Fruit fly (Drosophila melanogaster) whole organism, embryonic: Measurements from ENCODE around the gene BomT3.

Source experiments
- Bgb ChIP-seq: fragments of 200-800 bp; sonication (Bioruptor generic); IDR thresholded peaks from 2 replicates; pipeline ENCODE4 v1.3.6; 2022; ENCODE audit warnings: missing biosample characterization, missing genetic modification characterization; ENCODE audit not compliant: partially characterized antibody
- CG10431 ChIP-seq: fragments of 200-800 bp; sonication (Bioruptor generic); optimal IDR thresholded peaks from 3 replicates; lab custom pipeline; 2018; ENCODE audit warnings: missing biosample characterization, mild to moderate bottlenecking, missing genetic modification characterization
- CG13287 ChIP-seq: fragments of 200-800 bp; sonication (Bioruptor generic); IDR thresholded peaks from 2 replicates; pipeline ENCODE4 v1.3.6; 2022; ENCODE audit warnings: missing biosample characterization, missing genetic modification characterization; ENCODE audit not compliant: partially characterized antibody
- CG13624 ChIP-seq: fragments of 200-800 bp; sonication (Bioruptor generic); optimal IDR thresholded peaks from 2 replicates; lab custom pipeline; 2016; ENCODE audit warnings: missing biosample characterization, missing genetic modification characterization
- CG14014 ChIP-seq: fragments of 200-800 bp; sonication (Bioruptor generic); IDR thresholded peaks from 2 replicates; pipeline ENCODE4 v1.3.6; 2022; ENCODE audit warnings: missing biosample characterization, missing genetic modification characterization
- CG14860 ChIP-seq: fragments of 200-800 bp; sonication (Bioruptor generic); IDR thresholded peaks from 3 replicates; pipeline ENCODE4 v1.3.6; 2022; ENCODE audit warnings: missing biosample characterization, missing genetic modification characterization; ENCODE audit not compliant: partially characterized antibody
- CG15479 ChIP-seq: fragments of 200-800 bp; sonication (Bioruptor generic); optimal IDR thresholded peaks from 3 replicates; lab custom pipeline; 2019; ENCODE audit warnings: missing biosample characterization, mild to moderate bottlenecking, missing genetic modification characterization, moderate library complexity
- CG15601 ChIP-seq: fragments of 200-800 bp; sonication (Bioruptor generic); optimal IDR thresholded peaks from 3 replicates; lab custom pipeline; 2019; ENCODE audit warnings: missing biosample characterization, mild to moderate bottlenecking, missing genetic modification characterization, moderate library complexity
- CG15696 ChIP-seq: fragments of 200-800 bp; sonication (Bioruptor generic); optimal IDR thresholded peaks from 2 replicates; lab custom pipeline; 2019; ENCODE audit warnings: missing biosample characterization, mild to moderate bottlenecking, missing genetic modification characterization, moderate library complexity
- CG18619 ChIP-seq: fragments of 200-800 bp; sonication (Bioruptor generic); optimal IDR thresholded peaks from 3 replicates; lab custom pipeline; 2017; ENCODE audit warnings: missing biosample characterization, mild to moderate bottlenecking, missing genetic modification characterization
- CG34422 ChIP-seq: fragments of 200-800 bp; sonication (Bioruptor generic); IDR thresholded peaks from 3 replicates; pipeline ENCODE4 v1.3.6; 2022; ENCODE audit warnings: missing biosample characterization, missing genetic modification characterization
- CG6791 ChIP-seq: fragments of 200-800 bp; sonication (Bioruptor generic); IDR thresholded peaks from 3 replicates; pipeline ENCODE4 v1.3.6; 2022; ENCODE audit warnings: missing biosample characterization, missing genetic modification characterization; ENCODE audit not compliant: partially characterized antibody
- CG6854 ChIP-seq: fragments of 200-800 bp; sonication (Bioruptor generic); optimal IDR thresholded peaks from 3 replicates; lab custom pipeline; 2017; ENCODE audit warnings: missing biosample characterization, mild to moderate bottlenecking, missing genetic modification characterization
- CG8290 ChIP-seq, 3 experiments: fragments of 200-800 bp; sonication (Bioruptor generic); optimal IDR thresholded peaks; 2 replicates each; lab custom pipeline; 2016 to 2019; ENCODE audit warnings: missing biosample characterization in 3 of 3, missing genetic modification characterization in 3 of 3, mild to moderate bottlenecking in 2 of 3, moderate library complexity in 1 of 3
- CoRest ChIP-seq: fragments of 200-800 bp; sonication (Bioruptor generic); optimal IDR thresholded peaks from 3 replicates; lab custom pipeline; 2018; ENCODE audit warnings: missing biosample characterization, mild to moderate bottlenecking, missing genetic modification characterization, moderate library complexity
- GATAe ChIP-seq: fragments of 200-800 bp; sonication (Bioruptor generic); conservative IDR thresholded peaks from 2 replicates; pipeline ENCODE4 v1.3.6; 2022; ENCODE audit warnings: missing biosample characterization, missing genetic modification characterization
- HLH4C ChIP-seq: fragments of 200-800 bp; sonication (Bioruptor generic); IDR thresholded peaks from 3 replicates; pipeline ENCODE4 v1.3.6; 2022; ENCODE audit warnings: missing biosample characterization, missing genetic modification characterization; ENCODE audit not compliant: partially characterized antibody
- MTF-1 ChIP-seq: fragments of 200-800 bp; sonication (Bioruptor generic); optimal IDR thresholded peaks from 2 replicates; lab custom pipeline; 2018; ENCODE audit warnings: missing biosample characterization, mild to moderate bottlenecking, missing genetic modification characterization, borderline replicate concordance
- Med ChIP-seq: fragments of 200-800 bp; sonication (Bioruptor generic); peaks from one replicate; lab custom pipeline; 2016; ENCODE audit warnings: missing biosample characterization, missing genetic modification characterization, mild to moderate bottlenecking, inconsistent platforms, moderate library complexity
- Side ChIP-seq: fragments of 200-800 bp; sonication (Bioruptor generic); optimal IDR thresholded peaks from 2 replicates; lab custom pipeline; 2016; ENCODE audit warnings: missing biosample characterization, missing genetic modification characterization
- Ssrp ChIP-seq: fragments of 200-800 bp; sonication (Bioruptor generic); optimal IDR thresholded peaks from 2 replicates; lab custom pipeline; 2018; ENCODE audit warnings: missing biosample characterization, mild to moderate bottlenecking, missing genetic modification characterization, moderate library complexity
- bowl ChIP-seq: fragments of 200-800 bp; sonication (Bioruptor generic); IDR thresholded peaks from 2 replicates; pipeline ENCODE4 v1.3.6; 2022; ENCODE audit warnings: missing biosample characterization, missing genetic modification characterization
- cad ChIP-seq: fragments of >200 bp; optimal IDR thresholded peaks from 2 replicates; lab custom pipeline; 2017; ENCODE audit warnings: missing biosample characterization, missing genetic modification characterization
- chif ChIP-seq, 2 experiments: fragments of 200-800 bp; sonication (Bioruptor generic); optimal IDR thresholded peaks; 3 replicates each; lab custom pipeline; 2016; ENCODE audit warnings: missing biosample characterization in 2 of 2, missing genetic modification characterization in 2 of 2
- chn ChIP-seq: fragments of 200-800 bp; sonication (Bioruptor generic); optimal IDR thresholded peaks from 2 replicates; lab custom pipeline; 2016; ENCODE audit warnings: missing biosample characterization, missing genetic modification characterization
- gcm ChIP-seq: fragments of 200-800 bp; sonication (Bioruptor generic); optimal IDR thresholded peaks from 2 replicates; lab custom pipeline; 2019; ENCODE audit warnings: missing biosample characterization, mild to moderate bottlenecking, missing genetic modification characterization, moderate library complexity
- knrl ChIP-seq: fragments of 200-800 bp; sonication (Bioruptor generic); IDR thresholded peaks from 3 replicates; pipeline ENCODE4 v1.3.6; 2022; ENCODE audit warnings: missing biosample characterization, missing genetic modification characterization; ENCODE audit not compliant: partially characterized antibody
- lbe ChIP-seq: fragments of 200-800 bp; sonication (Bioruptor generic); optimal IDR thresholded peaks from 2 replicates; lab custom pipeline; 2016; ENCODE audit warnings: missing biosample characterization, mild to moderate bottlenecking, missing genetic modification characterization
- lola ChIP-seq, 3 experiments: fragments of >200 bp in 2 of 3; fragments of 200-800 bp in 1 of 3; sonication (Bioruptor generic) in 1 of 3; optimal IDR thresholded peaks; 2 replicates each; lab custom pipeline; 2017 to 2019; ENCODE audit warnings: missing biosample characterization in 3 of 3, missing genetic modification characterization in 3 of 3, mild to moderate bottlenecking in 1 of 3, moderate library complexity in 1 of 3
- slp2 ChIP-seq: fragments of 200-800 bp; sonication (Bioruptor generic); optimal IDR thresholded peaks from 2 replicates; lab custom pipeline; 2016; ENCODE audit warnings: missing biosample characterization, missing genetic modification characterization
- zf30C ChIP-seq: fragments of 200-800 bp; sonication (Bioruptor generic); optimal IDR thresholded peaks from 3 replicates; lab custom pipeline; 2018; ENCODE audit warnings: missing biosample characterization, mild to moderate bottlenecking, missing genetic modification characterization
- zfh1 ChIP-seq: fragments of 200-800 bp; sonication (Bioruptor generic); IDR thresholded peaks from 3 replicates; pipeline ENCODE4 v1.3.6; 2022; ENCODE audit warnings: missing biosample characterization, missing genetic modification characterization
- zfh2 ChIP-seq: fragments of 200-800 bp; sonication (Bioruptor generic); optimal IDR thresholded peaks from 2 replicates; lab custom pipeline; 2016; ENCODE audit warnings: missing biosample characterization, missing genetic modification characterization

BomT3 gene

dm6 chr3R:22035552-22035951 is 50.6 kb downstream of the BomT3 start (continued):
- TF ChIP-seq CG18619 (GFP tag; lab: Kevin White, UChicago) (no peak), CG14014 (GFP tag; lab: Robert Waterston, UW) (no peak), Med (GFP tag; lab: Kevin White, UChicago) (peak; percentile 71), zfh2 (GFP tag; lab: Kevin White, UChicago) (no peak), GATAe (GFP tag; lab: Robert Waterston, UW) (no peak), CG14860 (GFP tag; lab: Robert Waterston, UW) (peak; percentile 57), cad (GFP tag; lab: Kevin White, UChicago) (no peak), CG15696 (tag; lab: Kevin White, UChicago) (no peak), MTF-1 (GFP tag; lab: Kevin White, UChicago) (no peak), CG6791 (peak; percentile 84), HLH4C (GFP tag; lab: Robert Waterston, UW) (peak; percentile 78), Bgb (GFP tag; lab: Robert Waterston, UW) (peak; percentile 85), Ssrp (no peak), CG34422 (peak; percentile 57; the same call in 1 of the 3 replicates), slp2 (no peak), CG15601 (tag; lab: Kevin White, UChicago) (no peak), CG8290 (GFP tag; optimal IDR thresholded peaks at IDR 0.05; lab: Kevin White, UChicago) (no peak), CG8290 (tag; optimal IDR thresholded peaks at IDR 0.05; lab: Kevin White, UChicago) (no peak), chn (GFP tag; lab: Kevin White, UChicago) (no peak), lola (GFP tag; optimal IDR thresholded peaks at IDR 0.05; lab: Kevin White, UChicago) (no peak), knrl (GFP tag; lab: Robert Waterston, UW) (peak; percentile 75; the same call in 2 of the 3 replicates), chif (GFP tag; optimal IDR thresholded peaks at IDR 0.05; lab: Kevin White, UChicago) (no peak), CG6854 (GFP tag; lab: Kevin White, UChicago) (no peak), Side (no peak), gcm (GFP tag; lab: Kevin White, UChicago) (no peak), bowl (GFP tag; lab: Robert Waterston, UW) (no peak), zfh1 (GFP tag; lab: Robert Waterston, UW) (no peak), CG13624 (GFP tag; lab: Kevin White, UChicago) (no peak), CG10431 (no peak), CoRest (tag; lab: Kevin White, UChicago) (no peak), CG13287 (GFP tag; lab: Robert Waterston, UW) (peak; percentile 84), CG15479 (GFP tag; lab: Kevin White, UChicago) (no peak), lbe (no peak), zf30C (GFP tag; lab: Kevin White, UChicago) (no peak)
- TF ChIP-seq, all 482 proteins: peak for 65
